Fruit fly (Drosophila melanogaster) whole organism, prepupa: ENCODE data around the gene Sems.

Experiments used
- CG10669 ChIP-seq: fragments of 200-800 bp; sonication (Bioruptor generic); optimal IDR thresholded peaks from 3 replicates; lab custom pipeline; 2018; ENCODE audit warnings: missing biosample characterization, mild to moderate bottlenecking, missing genetic modification characterization, moderate library complexity
- CG11294 ChIP-seq: fragments of 200-800 bp; sonication (Bioruptor generic); IDR thresholded peaks from 2 replicates; pipeline ENCODE4 v1.3.6; 2022; ENCODE audit warnings: missing biosample characterization, missing genetic modification characterization
- CG1621 ChIP-seq: fragments of 200-800 bp; sonication (Bioruptor generic); optimal IDR thresholded peaks from 3 replicates; lab custom pipeline; 2018; ENCODE audit warnings: missing biosample characterization, mild to moderate bottlenecking, missing genetic modification characterization
- CG3032 ChIP-seq: fragments of 200-800 bp; optimal IDR thresholded peaks from 2 replicates; lab custom pipeline; 2019; ENCODE audit warnings: missing biosample characterization, mild to moderate bottlenecking, missing genetic modification characterization, moderate library complexity
- CG31627 ChIP-seq: fragments of 200-800 bp; sonication (Bioruptor generic); optimal IDR thresholded peaks from 3 replicates; lab custom pipeline; 2016; ENCODE audit warnings: missing biosample characterization, missing genetic modification characterization
- CG32006 ChIP-seq: fragments of 200-800 bp; sonication (Bioruptor generic); optimal IDR thresholded peaks from 3 replicates; lab custom pipeline; 2017; ENCODE audit warnings: missing biosample characterization, mild to moderate bottlenecking, missing genetic modification characterization
- CG34406 ChIP-seq: fragments of 200-800 bp; sonication (Bioruptor generic); optimal IDR thresholded peaks from 3 replicates; lab custom pipeline; 2016; ENCODE audit warnings: missing biosample characterization, missing genetic modification characterization
- CG4318 ChIP-seq: fragments of 200-800 bp; sonication (Bioruptor generic); optimal IDR thresholded peaks from 3 replicates; lab custom pipeline; 2017; ENCODE audit warnings: missing biosample characterization, mild to moderate bottlenecking, missing genetic modification characterization
- CG6276 ChIP-seq: fragments of 200-800 bp; sonication (Bioruptor generic); optimal IDR thresholded peaks from 2 replicates; lab custom pipeline; 2017; ENCODE audit warnings: missing biosample characterization, mild to moderate bottlenecking, missing genetic modification characterization
- CG6854 ChIP-seq: fragments of 200-800 bp; sonication (Bioruptor generic); optimal IDR thresholded peaks from 2 replicates; lab custom pipeline; 2017; ENCODE audit warnings: missing biosample characterization, mild to moderate bottlenecking, missing genetic modification characterization
- CG8119 ChIP-seq: fragments of 200-800 bp; sonication (Bioruptor generic); IDR thresholded peaks from 3 replicates; pipeline ENCODE4 v1.3.6; 2022; ENCODE audit warnings: missing biosample characterization, missing genetic modification characterization
- CG8319 ChIP-seq: fragments of 200-800 bp; sonication (Bioruptor generic); optimal IDR thresholded peaks from 3 replicates; lab custom pipeline; 2016; ENCODE audit warnings: missing biosample characterization, missing genetic modification characterization
- CG8632 ChIP-seq: fragments of 200-800 bp; sonication (Bioruptor generic); optimal IDR thresholded peaks from 3 replicates; lab custom pipeline; 2016; ENCODE audit warnings: missing biosample characterization, missing genetic modification characterization
- CG9139 ChIP-seq: fragments of 200-800 bp; sonication (Bioruptor generic); optimal IDR thresholded peaks from 3 replicates; lab custom pipeline; 2017; ENCODE audit warnings: missing biosample characterization, mild to moderate bottlenecking, missing genetic modification characterization
- Eip75B ChIP-seq: fragments of 200-800 bp; sonication (Bioruptor generic); optimal IDR thresholded peaks from 3 replicates; lab custom pipeline; 2016; ENCODE audit warnings: missing biosample characterization, missing genetic modification characterization
- Eip78C ChIP-seq: fragments of 200-800 bp; sonication (Bioruptor generic); peaks from one replicate; lab custom pipeline; 2016; ENCODE audit warnings: missing biosample characterization, missing genetic modification characterization
- Eip93F ChIP-seq: fragments of 200-800 bp; sonication (Bioruptor generic); optimal IDR thresholded peaks from 2 replicates; lab custom pipeline; 2016; ENCODE audit warnings: missing biosample characterization, mild to moderate bottlenecking, missing genetic modification characterization
- Ets96B ChIP-seq: fragments of 200-800 bp; optimal IDR thresholded peaks from 2 replicates; lab custom pipeline; 2019; ENCODE audit warnings: missing biosample characterization, mild to moderate bottlenecking, missing genetic modification characterization, moderate library complexity
- Hr39 ChIP-seq: fragments of 200-800 bp; sonication (Bioruptor generic); optimal IDR thresholded peaks from 2 replicates; lab custom pipeline; 2016; ENCODE audit warnings: missing biosample characterization, missing genetic modification characterization
- Hr4 ChIP-seq: fragments of 200-800 bp; sonication (Bioruptor generic); optimal IDR thresholded peaks from 3 replicates; lab custom pipeline; 2016; ENCODE audit warnings: missing biosample characterization, missing genetic modification characterization
- Lpt ChIP-seq: fragments of 200-800 bp; sonication (Bioruptor generic); optimal IDR thresholded peaks from 3 replicates; lab custom pipeline; 2016; ENCODE audit warnings: missing biosample characterization, missing genetic modification characterization
- Met ChIP-seq: fragments of 200-800 bp; sonication (Bioruptor generic); optimal IDR thresholded peaks from 3 replicates; lab custom pipeline; 2016; ENCODE audit warnings: missing biosample characterization, missing genetic modification characterization
- Smox ChIP-seq: fragments of 200-800 bp; sonication (Bioruptor generic); optimal IDR thresholded peaks from 3 replicates; lab custom pipeline; 2016; ENCODE audit warnings: missing biosample characterization, missing genetic modification characterization
- Sox15 ChIP-seq: fragments of 200-800 bp; sonication (Bioruptor generic); optimal IDR thresholded peaks from 3 replicates; lab custom pipeline; 2016; ENCODE audit warnings: missing biosample characterization, missing genetic modification characterization
- achi ChIP-seq: fragments of 200-800 bp; sonication (Bioruptor generic); optimal IDR thresholded peaks from 3 replicates; lab custom pipeline; 2016; ENCODE audit warnings: missing biosample characterization, missing genetic modification characterization
- eg ChIP-seq: fragments of 200-800 bp; sonication (Bioruptor generic); IDR thresholded peaks from 3 replicates; pipeline ENCODE4 v1.3.6; 2022; ENCODE audit warnings: missing biosample characterization, missing genetic modification characterization
- esn ChIP-seq: fragments of 200-800 bp; sonication (Bioruptor generic); optimal IDR thresholded peaks from 2 replicates; lab custom pipeline; 2016; ENCODE audit warnings: missing biosample characterization, mild to moderate bottlenecking, missing genetic modification characterization, moderate library complexity
- fd59A ChIP-seq: fragments of 200-800 bp; sonication (Bioruptor generic); optimal IDR thresholded peaks from 2 replicates; lab custom pipeline; 2017; ENCODE audit warnings: missing biosample characterization, mild to moderate bottlenecking, missing genetic modification characterization, missing genetic modification reagents
- fd85E ChIP-seq: fragments of 200-800 bp; sonication (Bioruptor generic); optimal IDR thresholded peaks from 3 replicates; lab custom pipeline; 2016; ENCODE audit warnings: missing biosample characterization, missing genetic modification characterization
- fkh ChIP-seq: fragments of 200-800 bp; sonication (Bioruptor generic); optimal IDR thresholded peaks from 3 replicates; lab custom pipeline; 2017; ENCODE audit warnings: missing biosample characterization, mild to moderate bottlenecking, missing genetic modification characterization, moderate library complexity
- pdm3 ChIP-seq: fragments of 200-800 bp; sonication (Bioruptor generic); optimal IDR thresholded peaks from 3 replicates; lab custom pipeline; 2016; ENCODE audit warnings: missing biosample characterization, missing genetic modification characterization
- spab ChIP-seq: fragments of 200-800 bp; sonication (Bioruptor generic); optimal IDR thresholded peaks from 2 replicates; lab custom pipeline; 2017; ENCODE audit warnings: missing biosample characterization, mild to moderate bottlenecking, missing genetic modification characterization, missing genetic modification reagents

Sems gene

dm6 chr3L:20970563-20970962 lies 14.0 kb upstream of the Sems start, which contains the start of gene CG33287:
TSS of gene CG33287 (minus strand) at chr3L:20970663.
- TF ChIP-seq CG6854 (no peak), Hr39 (no peak), Eip78C (GFP tag; lab: Kevin White, UChicago) (no peak), CG8319 (GFP tag; lab: Kevin White, UChicago) (no peak), pdm3 (no peak), CG9139 (GFP tag; lab: Kevin White, UChicago) (no peak), Sox15 (no peak), Lpt (GFP tag; lab: Kevin White, UChicago) (no peak), CG11294 (GFP tag; lab: Robert Waterston, UW) (no peak)

dm6 chr3L:20966662-20967061 lies 10.1 kb upstream of the Sems start, which contains the start of gene CG12983:
TSS of gene CG12983 (minus strand) at chr3L:20966762.
- TF ChIP-seq spab, result no peak
- TF ChIP-seq, all 60 proteins: peak for 0

dm6 chr3L:20962455-20962854 lies 5.9 kb upstream of the Sems start, which contains the start of gene CG10587:
TSS of gene CG10587 (minus strand) at chr3L:20962555.
- TF ChIP-seq CG8119 (GFP tag; lab: Robert Waterston, UW) (no peak), Sox15 (no peak), Eip75B (GFP tag; lab: Kevin White, UChicago) (no peak), CG31627 (GFP tag; lab: Kevin White, UChicago) (no peak), Eip93F (GFP tag; lab: Kevin White, UChicago) (no peak), CG9139 (GFP tag; lab: Kevin White, UChicago) (no peak), achi (no peak), CG8632 (GFP tag; lab: Kevin White, UChicago) (no peak), eg (GFP tag; lab: Robert Waterston, UW) (no peak)

dm6 chr3L:20961286-20961685 lies 4.7 kb upstream of the Sems start, which contains the start of gene CG11037:
TSS of gene CG11037 (minus strand) at chr3L:20961386.
- TF ChIP-seq CG4318 (no peak), Met (no peak), Sox15 (no peak), CG6854 (no peak), esn (GFP tag; lab: Kevin White, UChicago) (no peak), Ets96B (tag; lab: Kevin White, UChicago) (no peak), CG6276 (GFP tag; lab: Kevin White, UChicago) (no peak), Eip93F (GFP tag; lab: Kevin White, UChicago) (no peak), Hr4 (GFP tag; lab: Kevin White, UChicago) (no peak), Hr39 (no peak), CG31627 (GFP tag; lab: Kevin White, UChicago) (no peak), CG8119 (GFP tag; lab: Robert Waterston, UW) (no peak), Smox (GFP tag; lab: Kevin White, UChicago) (no peak), CG10669 (GFP tag; lab: Kevin White, UChicago) (no peak), CG32006 (GFP tag; lab: Kevin White, UChicago) (no peak), CG1621 (no peak), CG34406 (GFP tag; lab: Kevin White, UChicago) (no peak), CG3032 (tag; lab: Kevin White, UChicago) (no peak), fd85E (no peak)

dm6 chr3L:20954118-20954517 lies 2.4 kb downstream of the Sems start:
- peak; percentile 67 for TF ChIP-seq Eip78C (GFP tag; lab: Kevin White, UChicago)
- peak; percentile 77 for TF ChIP-seq fkh (GFP tag; lab: Kevin White, UChicago)
- TF ChIP-seq fd59A (GFP tag; lab: Kevin White, UChicago), result no peak
